Fruit fly (Drosophila melanogaster): ENCODE data around the gene CG14262.

dm6 chr3R:27253136-27253920, 11.9 kb downstream of the CG14262 start, which contains the start of gene pll:
- TF ChIP-seq CG8478 (optimal IDR thresholded peaks at IDR 0.05) (no peak), CTCF (optimal IDR thresholded peaks at IDR 0.05) (no peak)

All from S2 (cell line).